Worm (Caenorhabditis elegans) whole organism, L2 larva: ENCODE data around the gene F09G2.8.

ENCODE experiments used
- ama-1 ChIP-seq: fragments of 150-350 bp; optimal IDR thresholded peaks from 2 replicates; lab custom pipeline; 2018; ENCODE audit warnings: inconsistent platforms
- gmeb-1 ChIP-seq: fragments of 150-350 bp; optimal IDR thresholded peaks from 2 replicates; lab custom pipeline; 2014; ENCODE audit warnings: missing biosample characterization, missing genetic modification characterization
- sem-4 ChIP-seq: fragments of 150-350 bp; optimal IDR thresholded peaks from 2 replicates; lab custom pipeline; 2014; ENCODE audit warnings: missing biosample characterization, missing genetic modification reagents, missing genetic modification characterization
- sma-9 ChIP-seq, 2 experiments: fragments of 150-350 bp in 1 of 2; sonication (generic microtip) in 1 of 2; optimal IDR thresholded peaks; 2 replicates each; lab custom pipeline; 2014 to 2016; ENCODE audit warnings: missing genetic modification characterization in 2 of 2, mild to moderate bottlenecking in 1 of 2, missing biosample characterization in 1 of 2, missing compliant biosample characterization in 1 of 2, missing genetic modification reagents in 1 of 2, moderate library complexity in 1 of 2
- unc-55 ChIP-seq: fragments of 150-350 bp; sonication (generic microtip); optimal IDR thresholded peaks from 3 replicates; lab custom pipeline; 2014; ENCODE audit warnings: missing biosample characterization, missing genetic modification reagents, missing genetic modification characterization
- ztf-4 ChIP-seq: fragments of 150-350 bp; optimal IDR thresholded peaks from 2 replicates; lab custom pipeline; 2014; ENCODE audit warnings: missing biosample characterization, missing genetic modification characterization

DNA sequence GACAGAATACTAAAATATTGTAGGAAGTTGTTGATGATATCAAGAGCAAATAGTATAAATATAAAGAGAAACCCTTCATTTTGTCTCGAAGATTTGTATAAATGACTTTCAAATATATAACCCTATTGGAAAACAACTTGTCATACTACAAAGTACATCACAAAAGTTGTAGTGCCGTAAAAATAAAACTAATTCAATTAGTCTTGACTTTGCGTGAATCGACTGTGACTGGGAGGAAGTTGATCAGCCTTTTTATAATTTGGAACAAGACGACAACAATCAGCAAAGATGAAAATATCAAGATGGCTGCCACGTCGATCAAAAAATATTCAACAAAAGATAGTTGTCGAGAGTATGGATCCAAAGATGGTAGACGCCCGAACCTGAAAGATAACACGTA is 51.6 kb downstream of the F09G2.8 start, which contains the start of gene ugt-40:
- TF ChIP-seq sma-9 (GFP tag; optimal IDR thresholded peaks at IDR 0.05; lab: Kevin White, UChicago), result no peak
- TF ChIP-seq sma-9 (tag; optimal IDR thresholded peaks at IDR 0.05; lab: Kevin White, UChicago), result no peak
- no peak for TF ChIP-seq unc-55 (GFP tag; lab: Kevin White, UChicago)
- no peak for TF ChIP-seq ama-1 (lab: Kevin White, UChicago)
- no peak for TF ChIP-seq ztf-4 (tag; lab: Kevin White, UChicago)
- no peak for TF ChIP-seq sem-4 (tag; lab: Kevin White, UChicago)
- TF ChIP-seq gmeb-1 (tag; lab: Kevin White, UChicago), result no peak
